Fruit fly (Drosophila melanogaster): Measurements from ENCODE around the gene ATPsynD.
A peak's percentile ranks its signal among the peaks of the same experiment; 100 is the strongest.

Gene ATPsynD

DNA sequence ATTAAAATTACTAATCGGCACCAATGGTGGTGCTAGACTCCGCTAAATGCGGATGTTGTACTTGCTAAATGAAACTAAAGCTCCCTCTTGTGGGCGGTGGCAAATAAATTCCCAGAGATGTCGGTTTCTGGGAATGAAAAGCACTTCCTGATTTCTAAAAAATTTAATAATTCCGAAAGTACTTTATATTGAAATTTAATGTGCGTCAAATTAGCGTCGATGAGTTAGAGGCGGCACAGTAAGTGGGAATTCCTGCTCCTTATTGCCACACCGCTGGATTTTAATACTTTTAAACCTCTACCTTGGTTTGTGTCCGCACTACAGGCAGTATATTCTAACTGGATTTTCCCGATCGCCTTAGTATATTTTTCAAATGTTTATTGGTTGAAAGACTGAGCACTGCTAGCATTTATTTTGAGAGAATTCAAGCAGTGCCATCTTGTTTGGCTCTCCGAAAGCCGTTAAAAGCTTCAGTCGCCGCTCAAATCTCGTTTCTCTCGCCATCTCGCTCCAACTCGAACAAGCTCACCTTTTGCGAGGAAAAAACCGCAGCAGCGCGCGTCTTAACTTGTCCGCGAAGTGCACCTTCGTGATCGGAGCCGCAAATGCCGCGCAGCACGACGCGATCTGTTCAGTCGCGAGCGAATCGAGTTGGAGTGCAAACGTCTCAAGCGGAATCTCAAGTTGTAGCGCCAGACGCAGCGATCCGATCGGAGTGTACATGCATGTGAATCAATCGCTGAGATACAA lies 1.7 kb downstream of the ATPsynD start, which contains the start of gene CG6040:
Gene CG6040 (plus strand): TSS at position 663 of the 750 bp plus-strand sequence.
- TF ChIP-seq CG7101 (tag; optimal IDR thresholded peaks at IDR 0.05) (peak; percentile 14), Mnt (GFP tag; optimal IDR thresholded peaks at IDR 0.05) (peak; percentile 20), toe (GFP tag; optimal IDR thresholded peaks at IDR 0.05) (peak; percentile 4), bab1 (GFP tag; optimal IDR thresholded peaks at IDR 0.05) (peak; percentile 50), CG12768 (GFP tag; optimal IDR thresholded peaks at IDR 0.05) (peak; percentile 1), Crg-1 (GFP tag; optimal IDR thresholded peaks at IDR 0.05) (peak; percentile 36), CG14711 (tag; optimal IDR thresholded peaks at IDR 0.05) (no peak), Clk (GFP tag; optimal IDR thresholded peaks at IDR 0.05) (no peak), ovo (GFP tag; optimal IDR thresholded peaks at IDR 0.05) (peak; percentile 18), CG11617 (GFP tag; optimal IDR thresholded peaks at IDR 0.05) (no peak), cic (GFP tag; optimal IDR thresholded peaks at IDR 0.05) (no peak), CG7045 (GFP tag; optimal IDR thresholded peaks at IDR 0.05) (peak; percentile 42), CG1620 (GFP tag; optimal IDR thresholded peaks at IDR 0.05) (peak; percentile 48), Hr96 (GFP tag; optimal IDR thresholded peaks at IDR 0.05) (peak; percentile 15)

DNA sequence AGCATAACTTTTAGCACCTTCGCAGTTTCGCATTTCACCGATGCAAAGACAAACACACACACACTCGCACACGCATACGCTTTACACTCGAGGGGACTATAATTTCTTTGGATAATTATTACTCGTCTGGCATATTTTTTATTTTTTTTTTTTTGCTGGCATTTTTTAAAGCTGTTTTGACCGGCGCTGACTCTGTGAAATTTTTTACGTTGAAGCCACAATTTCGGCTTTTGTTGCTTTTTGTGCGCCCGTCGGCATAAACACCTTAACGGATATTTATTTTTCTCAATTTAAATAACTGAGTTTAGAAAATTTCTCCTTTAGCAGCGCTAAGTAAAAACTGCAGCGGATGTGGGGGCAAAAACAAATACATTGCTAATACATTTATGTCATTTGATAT lies 3.5 kb downstream of the ATPsynD start:
- TF ChIP-seq tj (GFP tag; optimal IDR thresholded peaks at IDR 0.05) (peak; percentile 96), Clk (GFP tag; optimal IDR thresholded peaks at IDR 0.05) (no peak)

DNA sequence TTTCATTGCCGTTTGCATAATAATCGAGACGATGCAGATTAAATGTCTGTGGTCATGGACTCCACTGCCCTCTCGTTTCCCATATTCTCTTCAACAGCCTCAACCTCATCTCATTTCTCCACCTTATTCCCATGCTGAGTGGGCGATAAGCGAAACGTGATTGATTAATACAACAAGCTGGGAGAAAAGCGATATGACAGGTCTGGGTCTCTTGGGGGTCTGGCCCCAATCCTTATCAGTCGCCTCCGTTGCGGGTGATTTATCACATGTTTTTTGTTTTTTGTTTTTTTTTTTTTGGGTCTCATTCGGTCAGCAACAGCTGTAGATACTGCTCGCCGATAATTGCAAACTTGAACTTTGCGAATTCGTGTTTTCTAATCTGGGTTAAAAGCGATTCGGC lies 5.3 kb downstream of the ATPsynD start:
- TF ChIP-seq toe (GFP tag; optimal IDR thresholded peaks at IDR 0.05), result no peak
- TF ChIP-seq CG5204 (GFP tag; optimal IDR thresholded peaks at IDR 0.05), result no peak
- TF ChIP-seq CG14711 (tag; optimal IDR thresholded peaks at IDR 0.05), result no peak
- TF ChIP-seq Clk (GFP tag; optimal IDR thresholded peaks at IDR 0.05), result no peak
- TF ChIP-seq pad (GFP tag; optimal IDR thresholded peaks at IDR 0.05), result no peak
- no peak for TF ChIP-seq CG11617 (GFP tag; optimal IDR thresholded peaks at IDR 0.05)
- TF ChIP-seq CG1620 (GFP tag; optimal IDR thresholded peaks at IDR 0.05), result no peak
- no peak for TF ChIP-seq cic (GFP tag; optimal IDR thresholded peaks at IDR 0.05)
- no peak for TF ChIP-seq Hr96 (GFP tag; optimal IDR thresholded peaks at IDR 0.05)
- no peak for TF ChIP-seq Crg-1 (GFP tag; optimal IDR thresholded peaks at IDR 0.05)
- TF ChIP-seq CG7101 (tag; optimal IDR thresholded peaks at IDR 0.05), result no peak
- TF ChIP-seq cnc (optimal IDR thresholded peaks at IDR 0.05), result no peak
- no peak for TF ChIP-seq ovo (GFP tag; optimal IDR thresholded peaks at IDR 0.05)
- no peak for TF ChIP-seq bab1 (GFP tag; optimal IDR thresholded peaks at IDR 0.05)
- TF ChIP-seq CG7045 (GFP tag; optimal IDR thresholded peaks at IDR 0.05), result no peak
- TF ChIP-seq Mnt (GFP tag; optimal IDR thresholded peaks at IDR 0.05), result no peak
- no peak for TF ChIP-seq CG12768 (GFP tag; optimal IDR thresholded peaks at IDR 0.05)
- TF ChIP-seq tj (GFP tag; optimal IDR thresholded peaks at IDR 0.05), result no peak
- TF ChIP-seq CG33017 (tag; optimal IDR thresholded peaks at IDR 0.05), result no peak
- no peak for TF ChIP-seq kay (GFP tag; ENCODE audit: borderline replicate concordance)

DNA sequence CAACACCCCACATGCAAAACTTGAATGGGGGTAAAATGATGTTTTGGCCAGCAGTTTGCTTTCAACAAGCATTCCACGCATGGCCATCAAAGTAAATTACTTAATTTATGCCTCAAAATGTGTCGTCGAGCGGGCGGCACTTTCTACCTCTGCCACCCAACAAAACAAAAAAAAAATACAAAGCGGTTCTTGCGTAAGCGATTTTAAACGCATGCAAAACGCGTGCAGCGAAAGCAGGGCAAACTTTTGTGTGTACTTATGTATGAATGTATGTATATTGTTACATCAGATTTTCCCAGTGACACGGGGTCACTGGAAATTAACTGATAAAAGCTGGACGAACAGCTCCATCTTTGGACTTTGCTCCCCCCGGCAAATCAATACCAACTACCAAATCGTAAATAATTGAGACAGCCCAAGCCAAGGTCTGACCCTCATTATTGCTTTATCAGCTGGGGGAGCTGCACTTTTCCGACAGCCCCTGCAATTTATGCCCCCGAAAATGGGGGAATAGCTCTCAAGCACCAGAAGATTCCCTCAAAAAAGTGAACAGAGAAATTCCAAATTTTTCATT lies 6.6 kb downstream of the ATPsynD start:
- no peak for TF ChIP-seq Clk (GFP tag; optimal IDR thresholded peaks at IDR 0.05)
- no peak for TF ChIP-seq pad (GFP tag; optimal IDR thresholded peaks at IDR 0.05)
- TF ChIP-seq tj (GFP tag; optimal IDR thresholded peaks at IDR 0.05), result no peak
- no peak for TF ChIP-seq Hr96 (GFP tag; optimal IDR thresholded peaks at IDR 0.05)
- no peak for TF ChIP-seq CG7045 (GFP tag; optimal IDR thresholded peaks at IDR 0.05)
- no peak for TF ChIP-seq bab1 (GFP tag; optimal IDR thresholded peaks at IDR 0.05)
- no peak for TF ChIP-seq cic (GFP tag; optimal IDR thresholded peaks at IDR 0.05)
- no peak for TF ChIP-seq cnc (optimal IDR thresholded peaks at IDR 0.05)
- TF ChIP-seq CG12768 (GFP tag; optimal IDR thresholded peaks at IDR 0.05), result no peak
- no peak for TF ChIP-seq CG11617 (GFP tag; optimal IDR thresholded peaks at IDR 0.05)
- TF ChIP-seq ovo (GFP tag; optimal IDR thresholded peaks at IDR 0.05), result no peak

DNA sequence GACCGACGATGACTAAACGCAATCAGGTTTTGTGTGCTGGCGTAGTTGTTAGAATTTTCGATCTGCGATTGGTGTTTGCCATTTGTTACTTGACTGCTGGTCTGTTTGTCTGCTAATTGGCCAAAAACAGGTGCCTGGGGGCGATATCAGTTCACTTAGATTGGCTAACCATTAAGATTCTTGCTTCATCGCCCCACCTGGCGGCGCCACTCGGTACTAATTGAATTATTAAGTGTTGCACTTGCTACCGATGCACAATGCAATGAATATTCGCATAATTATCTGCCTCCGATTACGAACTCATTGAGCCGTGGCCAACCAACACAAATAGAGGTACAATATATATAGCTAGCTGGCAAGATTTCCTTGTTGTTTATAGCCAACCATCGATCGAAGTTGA lies 8.4 kb downstream of the ATPsynD start:
- TF ChIP-seq CG7101 (tag; optimal IDR thresholded peaks at IDR 0.05) (no peak), CG7045 (GFP tag; optimal IDR thresholded peaks at IDR 0.05) (no peak), cnc (optimal IDR thresholded peaks at IDR 0.05) (no peak), Clk (GFP tag; optimal IDR thresholded peaks at IDR 0.05) (no peak), cic (GFP tag; optimal IDR thresholded peaks at IDR 0.05) (no peak), ovo (GFP tag; optimal IDR thresholded peaks at IDR 0.05) (no peak), CG5204 (GFP tag; optimal IDR thresholded peaks at IDR 0.05) (no peak), CG14711 (tag; optimal IDR thresholded peaks at IDR 0.05) (no peak), CG1620 (GFP tag; optimal IDR thresholded peaks at IDR 0.05) (no peak), CG11617 (GFP tag; optimal IDR thresholded peaks at IDR 0.05) (no peak), Mnt (GFP tag; optimal IDR thresholded peaks at IDR 0.05) (no peak), Hr96 (GFP tag; optimal IDR thresholded peaks at IDR 0.05) (no peak), tj (GFP tag; optimal IDR thresholded peaks at IDR 0.05) (no peak), kay (GFP tag; ENCODE audit: borderline replicate concordance) (no peak), CG12768 (GFP tag; optimal IDR thresholded peaks at IDR 0.05) (no peak), toe (GFP tag; optimal IDR thresholded peaks at IDR 0.05) (no peak), CG33017 (tag; optimal IDR thresholded peaks at IDR 0.05) (no peak)

DNA sequence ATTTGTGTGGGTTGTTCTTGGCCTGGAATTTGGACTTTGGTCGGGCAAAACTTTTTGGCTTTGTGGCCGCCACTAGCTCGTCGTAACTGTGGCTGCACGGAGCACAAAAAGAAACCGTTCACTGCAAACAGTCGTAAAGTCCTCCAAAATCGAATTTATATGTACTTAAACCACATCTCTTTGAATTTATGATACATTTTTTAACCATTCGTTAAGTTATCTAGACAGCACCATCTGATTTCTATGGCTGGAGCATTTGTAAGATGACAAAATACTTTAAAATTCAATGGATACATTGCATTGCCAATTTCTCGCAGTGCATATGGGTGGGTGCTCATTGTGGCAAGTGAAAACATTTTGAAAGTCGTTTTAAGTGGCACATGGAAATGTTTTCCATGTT lies 9.3 kb downstream of the ATPsynD start:
- TF ChIP-seq bab1 (GFP tag; optimal IDR thresholded peaks at IDR 0.05) (no peak), CG11617 (GFP tag; optimal IDR thresholded peaks at IDR 0.05) (no peak), kay (GFP tag; ENCODE audit: borderline replicate concordance) (no peak), CG5204 (GFP tag; optimal IDR thresholded peaks at IDR 0.05) (no peak), CG7101 (tag; optimal IDR thresholded peaks at IDR 0.05) (no peak), Hr96 (GFP tag; optimal IDR thresholded peaks at IDR 0.05) (no peak), pad (GFP tag; optimal IDR thresholded peaks at IDR 0.05) (no peak), CG12768 (GFP tag; optimal IDR thresholded peaks at IDR 0.05) (no peak), cic (GFP tag; optimal IDR thresholded peaks at IDR 0.05) (no peak), ovo (GFP tag; optimal IDR thresholded peaks at IDR 0.05) (no peak), cnc (optimal IDR thresholded peaks at IDR 0.05) (no peak), CG1620 (GFP tag; optimal IDR thresholded peaks at IDR 0.05) (no peak), toe (GFP tag; optimal IDR thresholded peaks at IDR 0.05) (no peak), CG7045 (GFP tag; optimal IDR thresholded peaks at IDR 0.05) (no peak), Mnt (GFP tag; optimal IDR thresholded peaks at IDR 0.05) (no peak), CG14711 (tag; optimal IDR thresholded peaks at IDR 0.05) (no peak), Crg-1 (GFP tag; optimal IDR thresholded peaks at IDR 0.05) (no peak), tj (GFP tag; optimal IDR thresholded peaks at IDR 0.05) (no peak)
